Worm (Caenorhabditis elegans): ENCODE measurements around the gene hpo-28.

Gene hpo-28

DNA sequence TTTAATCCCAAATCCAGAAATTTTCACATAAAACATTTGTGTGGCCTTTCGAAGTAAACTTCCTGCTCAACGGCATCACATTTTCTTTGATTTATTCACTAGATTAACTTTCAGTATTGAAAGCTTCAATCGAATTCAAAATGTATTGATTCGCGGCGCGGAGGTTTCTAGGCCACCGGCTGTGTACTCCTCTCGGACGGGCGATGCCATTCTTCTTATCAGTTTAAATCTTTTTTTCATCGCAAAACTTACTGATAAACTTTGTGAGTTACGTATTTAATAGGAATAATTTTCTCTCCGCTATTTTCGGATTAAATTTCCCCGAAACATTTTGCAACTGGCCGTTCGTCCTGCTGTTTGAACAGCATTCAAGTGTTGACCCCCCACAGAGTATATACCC lies 12.8 kb upstream of the hpo-28 start (continued):
- TF ChIP-seq nhr-25 (tag; optimal IDR thresholded peaks at IDR 0.05) (peak; percentile 24), ztf-4 (tag; optimal IDR thresholded peaks at IDR 0.05) (no peak), nhr-43 (tag; optimal IDR thresholded peaks at IDR 0.05; ENCODE audit: poor library complexity, severe bottlenecking) (peak; percentile 90), zag-1 (tag; optimal IDR thresholded peaks at IDR 0.05) (no peak), nhr-11 (tag; optimal IDR thresholded peaks at IDR 0.05) (no peak), pqm-1 (tag; optimal IDR thresholded peaks at IDR 0.05) (peak; percentile 87)

DNA sequence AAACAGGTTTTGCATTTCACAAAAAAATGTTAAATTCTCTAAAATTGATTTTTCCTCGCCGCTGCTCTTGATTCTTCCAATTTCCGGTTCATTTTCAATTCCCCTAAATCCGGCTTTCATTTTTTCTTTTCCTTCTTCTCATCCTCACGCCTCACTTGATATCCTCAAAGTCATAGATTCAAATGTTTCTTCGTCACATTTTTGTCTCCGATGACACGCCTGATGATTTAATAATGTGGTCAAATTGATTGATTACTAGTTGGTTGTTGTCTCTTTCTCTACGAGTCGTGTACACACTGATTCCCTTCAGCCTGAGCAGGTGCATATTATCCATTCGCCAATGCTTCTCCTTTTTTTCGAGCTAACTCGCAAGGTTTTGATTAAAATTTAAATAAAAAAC lies 12.4 kb upstream of the hpo-28 start:
- TF ChIP-seq skn-1 (tag; optimal IDR thresholded peaks at IDR 0.05): no peak
- TF ChIP-seq zag-1 (tag; optimal IDR thresholded peaks at IDR 0.05): no peak
- no peak for TF ChIP-seq unc-62 (GFP tag; optimal IDR thresholded peaks at IDR 0.05)
- no peak for TF ChIP-seq lin-39 (tag; optimal IDR thresholded peaks at IDR 0.05)
- no peak for TF ChIP-seq nhr-25 (tag; optimal IDR thresholded peaks at IDR 0.05)
- TF ChIP-seq ama-1 (optimal IDR thresholded peaks at IDR 0.05): no peak
- TF ChIP-seq nfya-1 (tag; optimal IDR thresholded peaks at IDR 0.05; ENCODE audit: insufficient read depth): no peak
- no peak for TF ChIP-seq elt-1 (tag; optimal IDR thresholded peaks at IDR 0.05)
- no peak for TF ChIP-seq fos-1 (tag; optimal IDR thresholded peaks at IDR 0.05)
- no peak for TF ChIP-seq ceh-9 (tag; optimal IDR thresholded peaks at IDR 0.05)
- TF ChIP-seq lsy-12 (tag; optimal IDR thresholded peaks at IDR 0.05): no peak
- no peak for TF ChIP-seq pqm-1 (tag; optimal IDR thresholded peaks at IDR 0.05)
- TF ChIP-seq mdl-1 (tag; optimal IDR thresholded peaks at IDR 0.05): no peak
- TF ChIP-seq nhr-11 (tag; optimal IDR thresholded peaks at IDR 0.05): no peak
- no peak for TF ChIP-seq tbx-2 (tag; optimal IDR thresholded peaks at IDR 0.05)
- TF ChIP-seq eor-1 (tag; optimal IDR thresholded peaks at IDR 0.05): no peak
- TF ChIP-seq ceh-16 (tag; optimal IDR thresholded peaks at IDR 0.05): no peak

DNA sequence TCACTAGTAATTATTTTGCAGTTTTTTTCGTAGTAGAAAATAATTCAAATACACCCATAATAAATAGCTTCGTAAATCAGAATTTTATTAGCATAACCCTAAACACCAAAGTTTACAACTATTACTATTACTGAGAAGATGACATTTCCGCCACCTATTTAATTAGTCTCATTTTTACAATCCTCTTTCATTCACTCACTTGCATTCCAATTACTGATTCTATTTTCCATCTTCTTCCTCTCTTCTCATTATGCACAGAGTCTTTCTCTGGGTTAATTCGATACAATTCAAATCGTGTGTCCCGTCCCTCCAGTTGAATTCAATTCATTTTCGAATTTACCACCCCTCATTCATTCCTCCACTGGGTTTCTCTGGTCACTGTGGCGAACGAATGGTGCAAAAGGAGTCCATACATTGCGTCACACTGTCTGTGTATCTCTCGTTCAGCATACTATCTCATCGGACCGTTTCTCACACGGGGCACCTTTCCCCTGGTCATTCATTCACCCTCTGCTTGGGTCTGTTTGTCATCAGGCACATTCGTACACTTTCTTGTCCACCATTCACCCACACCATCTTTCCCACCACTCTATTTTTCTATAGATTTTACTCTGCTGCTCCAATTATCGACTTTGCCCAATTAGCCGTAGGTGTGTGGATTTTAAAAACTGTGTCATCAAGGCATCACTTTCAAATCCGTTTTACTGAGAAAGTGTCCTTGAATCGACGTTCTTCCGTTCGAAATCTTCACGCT lies 11.3 kb upstream of the hpo-28 start:
- TF ChIP-seq ztf-11 (tag; optimal IDR thresholded peaks at IDR 0.05) (no peak), snpc-4 (tag; optimal IDR thresholded peaks at IDR 0.05) (no peak), daf-12 (tag; optimal IDR thresholded peaks at IDR 0.05) (no peak), ZK546.5 (tag; optimal IDR thresholded peaks at IDR 0.05) (no peak), ceh-16 (tag; optimal IDR thresholded peaks at IDR 0.05) (no peak), egl-27 (tag; optimal IDR thresholded peaks at IDR 0.05) (no peak), elt-2 (tag; optimal IDR thresholded peaks at IDR 0.05) (no peak), R02D3.7 (tag; optimal IDR thresholded peaks at IDR 0.05) (no peak), ceh-28 (tag; optimal IDR thresholded peaks at IDR 0.05) (no peak), nhr-76 (tag; optimal IDR thresholded peaks at IDR 0.05) (no peak), elt-3 (tag; optimal IDR thresholded peaks at IDR 0.05) (no peak), zag-1 (tag; optimal IDR thresholded peaks at IDR 0.05) (no peak), egl-5 (tag; optimal IDR thresholded peaks at IDR 0.05) (no peak), lsy-12 (tag; optimal IDR thresholded peaks at IDR 0.05) (no peak), nhr-77 (tag; optimal IDR thresholded peaks at IDR 0.05) (no peak), aly-2 (tag; optimal IDR thresholded peaks at IDR 0.05) (no peak), fkh-10 (GFP tag; optimal IDR thresholded peaks at IDR 0.05) (no peak), mdl-1 (tag; optimal IDR thresholded peaks at IDR 0.05) (no peak), unc-62 (GFP tag; optimal IDR thresholded peaks at IDR 0.05) (no peak)

- TF ChIP-seq R02D3.7 (tag; optimal IDR thresholded peaks at IDR 0.05) (no peak), nfya-1 (tag; optimal IDR thresholded peaks at IDR 0.05; ENCODE audit: insufficient read depth) (no peak), lin-15B (tag; optimal IDR thresholded peaks at IDR 0.05) (peak; percentile 21)
Measured at ce11 chrIII:5719832-5720194, 10.7 kb upstream of the hpo-28 start.

DNA sequence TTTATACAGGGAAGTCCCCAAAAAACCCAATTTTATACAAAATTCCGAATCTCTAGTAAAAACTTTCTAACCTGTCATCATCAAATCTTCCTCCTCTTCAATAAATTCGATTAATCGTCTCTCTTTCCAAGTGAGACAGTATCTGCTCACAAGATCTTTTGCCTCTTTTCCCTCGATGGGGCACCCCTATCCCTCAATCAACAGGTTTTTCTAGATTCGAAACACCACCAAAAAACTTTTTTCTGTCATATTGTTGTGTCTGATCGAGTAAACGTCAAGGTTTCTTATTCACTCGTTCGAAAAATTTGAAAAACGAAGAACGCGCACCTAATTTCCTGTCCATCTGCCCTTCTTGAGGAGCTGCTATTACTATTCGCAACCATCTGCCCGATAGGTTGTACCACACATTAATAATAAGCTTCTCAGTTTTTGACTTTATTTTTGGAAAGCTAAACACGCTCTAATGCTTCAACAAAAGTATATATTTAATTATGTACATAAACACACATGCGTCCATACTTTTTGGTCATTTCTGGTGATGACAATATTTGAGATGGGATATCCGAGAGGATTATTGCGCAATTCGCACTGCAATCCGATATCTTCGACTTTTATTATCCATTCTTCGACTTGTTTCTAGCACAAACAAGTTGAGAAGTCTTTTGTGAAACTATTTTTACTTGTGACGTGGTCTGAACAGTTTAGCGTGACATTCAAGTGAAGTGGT lies 10.1 kb upstream of the hpo-28 start:
- peak; percentile 48 for TF ChIP-seq elt-1 (tag; optimal IDR thresholded peaks at IDR 0.05)
- peak; percentile 7 for TF ChIP-seq nhr-25 (tag; optimal IDR thresholded peaks at IDR 0.05)
- no peak for TF ChIP-seq ztf-11 (tag; optimal IDR thresholded peaks at IDR 0.05)
